Fruit fly (Drosophila melanogaster): ENCODE data around the gene Nuak.

Nuak gene

DNA sequence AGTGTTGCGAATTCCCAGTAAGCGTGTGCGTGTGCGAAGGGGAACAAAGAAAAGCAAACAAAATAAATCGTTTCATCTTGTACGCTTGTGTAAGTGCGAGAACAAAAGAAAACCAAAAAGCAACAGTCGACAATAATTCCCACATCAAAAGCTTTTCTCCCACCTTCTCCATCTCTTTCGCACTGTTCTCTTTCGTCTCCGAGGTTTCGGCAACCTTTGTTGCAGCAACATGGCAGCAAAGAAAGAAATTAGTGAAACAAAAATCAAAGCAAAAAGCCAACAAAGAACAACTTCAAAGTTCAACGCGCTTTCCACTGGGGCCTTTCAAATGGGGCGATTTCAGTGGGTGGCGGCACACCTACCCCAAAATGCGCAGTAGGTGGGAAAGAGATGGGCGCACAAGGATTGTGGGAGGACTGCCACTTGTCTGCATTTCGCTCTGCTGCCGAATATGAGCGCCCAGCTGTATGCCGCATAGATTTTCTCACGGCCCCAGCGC, 87.9 kb downstream of the Nuak start:
- peak; percentile 38 for TF ChIP-seq CG1832 (GFP tag; optimal IDR thresholded peaks at IDR 0.05)
- TF ChIP-seq CG13894 (tag; optimal IDR thresholded peaks at IDR 0.05), result peak; percentile 61
- TF ChIP-seq Bteb2 (GFP tag; optimal IDR thresholded peaks at IDR 0.05), result no peak
- peak; percentile 49 for TF ChIP-seq mirr (GFP tag; optimal IDR thresholded peaks at IDR 0.05)
- peak; percentile 2 for TF ChIP-seq CG17568 (GFP tag; optimal IDR thresholded peaks at IDR 0.05)
- TF ChIP-seq dan (GFP tag; IDR thresholded peaks at IDR 0.05), result no peak
- no peak for TF ChIP-seq ab (GFP tag; optimal IDR thresholded peaks at IDR 0.05)
- TF ChIP-seq Ets65A (GFP tag), result no peak
- no peak for TF ChIP-seq Xrp1 (GFP tag; IDR thresholded peaks at IDR 0.05)
- TF ChIP-seq Trl (optimal IDR thresholded peaks at IDR 0.05), result peak; percentile 37 to 66
- no peak for TF ChIP-seq Trl (GFP tag; optimal IDR thresholded peaks at IDR 0.05)
- peak; percentile 100 for TF ChIP-seq CG11504 (tag; optimal IDR thresholded peaks at IDR 0.05)
- TF ChIP-seq pros (GFP tag; optimal IDR thresholded peaks at IDR 0.05), result peak; percentile 49
- TF ChIP-seq CG6175 (GFP tag; IDR thresholded peaks at IDR 0.05), result no peak
- peak; percentile 99 for TF ChIP-seq nom (GFP tag; optimal IDR thresholded peaks at IDR 0.05)
- no peak for TF ChIP-seq gcm (GFP tag; optimal IDR thresholded peaks at IDR 0.05)
- TF ChIP-seq sug (tag; optimal IDR thresholded peaks at IDR 0.05), result no peak
- no peak for TF ChIP-seq gfzf (GFP tag; optimal IDR thresholded peaks at IDR 0.05)
- TF ChIP-seq D19A (tag; optimal IDR thresholded peaks at IDR 0.05), result no peak
- TF ChIP-seq CG3163 (GFP tag; optimal IDR thresholded peaks at IDR 0.05), result peak; percentile 93
- TF ChIP-seq Taf1 (GFP tag; IDR thresholded peaks at IDR 0.05), result no peak
- peak; percentile 70 for TF ChIP-seq CG12769 (tag; optimal IDR thresholded peaks at IDR 0.05)
- peak in 1 of 2 experiments; percentile 38 for TF ChIP-seq Pdp1 (GFP tag; optimal IDR thresholded peaks at IDR 0.05)
- TF ChIP-seq ERR (GFP tag; optimal IDR thresholded peaks at IDR 0.05), result peak; percentile 2
- no peak for TF ChIP-seq CG4360 (GFP tag; IDR thresholded peaks at IDR 0.05)
- TF ChIP-seq lbe (GFP tag; optimal IDR thresholded peaks at IDR 0.05), result peak; percentile 68
- TF ChIP-seq Side (GFP tag; optimal IDR thresholded peaks at IDR 0.05), result no peak
- TF ChIP-seq sens (GFP tag), result peak; percentile 78
- TF ChIP-seq kni (GFP tag; optimal IDR thresholded peaks at IDR 0.05), result peak; percentile 37
- TF ChIP-seq CG6791 (GFP tag; IDR thresholded peaks at IDR 0.05; ENCODE audit: partially characterized antibody), result no peak
- TF ChIP-seq fd102C (GFP tag; optimal IDR thresholded peaks at IDR 0.05), result no peak
- TF ChIP-seq CG8290 (GFP tag; optimal IDR thresholded peaks at IDR 0.05), result no peak
- TF ChIP-seq CG8290 (tag; optimal IDR thresholded peaks at IDR 0.05), result peak in 1 of 2 experiments; percentile 19
- peak; percentile 92 for TF ChIP-seq scrt (GFP tag; optimal IDR thresholded peaks at IDR 0.05)
- TF ChIP-seq CG1233 (GFP tag; optimal IDR thresholded peaks at IDR 0.05), result peak; percentile 11
- TF ChIP-seq Hr51 (GFP tag; optimal IDR thresholded peaks at IDR 0.05), result peak in 1 of 2 experiments; percentile 77
- no peak for TF ChIP-seq CG8944 (GFP tag; optimal IDR thresholded peaks at IDR 0.05)
- TF ChIP-seq abd-A (tag; optimal IDR thresholded peaks at IDR 0.05), result peak; percentile 93
- TF ChIP-seq cg (GFP tag; optimal IDR thresholded peaks at IDR 0.05), result peak; percentile 76
- TF ChIP-seq Nf-YC (tag; optimal IDR thresholded peaks at IDR 0.05), result peak; percentile 5
- TF ChIP-seq Med (GFP tag), result peak; percentile 62
- no peak for TF ChIP-seq CG10267 (tag; optimal IDR thresholded peaks at IDR 0.05)
- peak; percentile 58 for TF ChIP-seq Hey (tag; optimal IDR thresholded peaks at IDR 0.05)
- TF ChIP-seq corto (GFP tag; optimal IDR thresholded peaks at IDR 0.05), result peak; percentile 64
- peak in 1 of 2 experiments; percentile 99 for TF ChIP-seq bsh (GFP tag; optimal IDR thresholded peaks at IDR 0.05)
- TF ChIP-seq bowl (GFP tag; IDR thresholded peaks at IDR 0.05), result no peak
- no peak for TF ChIP-seq CG6272 (GFP tag; IDR thresholded peaks at IDR 0.05)
- peak; percentile 8 for TF ChIP-seq lab (GFP tag; optimal IDR thresholded peaks at IDR 0.05)
- no peak for TF ChIP-seq Deaf1 (tag; optimal IDR thresholded peaks at IDR 0.05)
- TF ChIP-seq Sry-δ (GFP tag; optimal IDR thresholded peaks at IDR 0.05), result no peak
- no peak for TF ChIP-seq CG15601 (tag; optimal IDR thresholded peaks at IDR 0.05)

Data from whole organism, embryonic.